Fruit fly (Drosophila melanogaster): ENCODE measurements around the gene Ccm3.
A peak's percentile ranks its signal among the peaks of the same experiment; 100 is the strongest.

Gene Ccm3

dm6 chr3R:15371833-15372232 lies at the start of gene Ccm3, which contains the start of gene CG6136:
Gene Ccm3, plus strand, starts transcription at chr3R:15371957.
Gene CG6136, minus strand, starts transcription at chr3R:15372212.
- TF ChIP-seq Dll (optimal IDR thresholded peaks at IDR 0.05) (no peak), psq (optimal IDR thresholded peaks at IDR 0.05) (no peak), pan (optimal IDR thresholded peaks at IDR 0.05) (no peak), CG8478 (optimal IDR thresholded peaks at IDR 0.05) (no peak), EcR (GFP tag; optimal IDR thresholded peaks at IDR 0.05) (no peak), usp (GFP tag; optimal IDR thresholded peaks at IDR 0.05) (no peak)

DNA sequence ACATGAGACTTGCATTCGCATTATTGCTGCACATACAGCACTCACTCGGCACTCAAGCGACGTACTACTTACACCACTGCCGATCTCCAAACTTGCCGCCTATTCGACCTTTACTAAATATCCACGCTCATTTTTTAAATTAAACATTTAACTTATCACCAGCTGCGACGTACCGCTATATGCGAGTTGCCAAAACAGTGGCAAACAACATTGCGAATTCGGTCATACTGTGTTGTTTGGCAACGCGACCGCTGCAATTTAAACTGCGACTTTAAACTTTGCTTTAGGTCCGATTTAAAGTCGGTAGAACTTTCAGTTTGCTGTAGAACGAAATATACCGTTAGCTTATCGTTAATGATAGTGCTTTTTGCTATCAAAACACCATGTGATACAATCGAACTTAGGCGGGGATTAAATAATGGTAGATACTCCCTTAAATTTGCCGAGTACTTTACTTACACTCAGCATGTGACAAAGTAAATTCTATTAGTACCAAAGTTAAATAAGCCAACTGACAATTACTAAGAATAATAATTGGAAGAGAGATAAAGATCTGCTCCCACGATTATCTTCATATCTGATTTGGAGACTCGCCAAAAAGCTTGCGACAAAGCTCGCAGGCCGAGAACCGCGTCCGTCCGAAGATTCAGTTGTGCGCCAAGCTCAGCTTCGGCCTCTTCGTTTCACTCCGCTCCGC lies 43.5 kb upstream of the Ccm3 start, which contains the start of the genes CG6236 and ea:
TSS of gene CG6236 (minus strand) at position 187 of the 697 bp plus-strand sequence.
TSS of gene ea (plus strand) at position 647 of the 697 bp plus-strand sequence.
- no peak for TF ChIP-seq psq (optimal IDR thresholded peaks at IDR 0.05)
- no peak for TF ChIP-seq EcR (GFP tag; optimal IDR thresholded peaks at IDR 0.05)
- no peak for TF ChIP-seq pan (optimal IDR thresholded peaks at IDR 0.05)
- TF ChIP-seq usp (GFP tag; optimal IDR thresholded peaks at IDR 0.05) = no peak
- no peak for TF ChIP-seq CG8478 (optimal IDR thresholded peaks at IDR 0.05)

dm6 chr3R:15330472-15330871 lies 41.3 kb upstream of the Ccm3 start, which contains the start of gene mRpL9:
Gene mRpL9, plus strand, starts transcription at chr3R:15330738.
- TF ChIP-seq EcR (GFP tag; optimal IDR thresholded peaks at IDR 0.05) (no peak), pan (optimal IDR thresholded peaks at IDR 0.05) (no peak), Dll (optimal IDR thresholded peaks at IDR 0.05) (no peak), psq (optimal IDR thresholded peaks at IDR 0.05) (no peak), CG8478 (optimal IDR thresholded peaks at IDR 0.05) (no peak), usp (GFP tag; optimal IDR thresholded peaks at IDR 0.05) (no peak)

- TF ChIP-seq Dll (optimal IDR thresholded peaks at IDR 0.05) (no peak), usp (GFP tag; optimal IDR thresholded peaks at IDR 0.05) (no peak), pan (optimal IDR thresholded peaks at IDR 0.05) (no peak), psq (optimal IDR thresholded peaks at IDR 0.05) (no peak), CG8478 (optimal IDR thresholded peaks at IDR 0.05) (no peak), EcR (GFP tag; optimal IDR thresholded peaks at IDR 0.05) (no peak)
Observed at dm6 chr3R:15332994-15333393, 38.8 kb upstream of the Ccm3 start, which contains the start of the genes Fkbp39 and Cyfip. Gene Fkbp39, minus strand, starts transcription at chr3R:15333133. Gene Cyfip, plus strand, starts transcription at chr3R:15333266.

- no peak for TF ChIP-seq EcR (GFP tag; optimal IDR thresholded peaks at IDR 0.05)
- no peak for TF ChIP-seq psq (optimal IDR thresholded peaks at IDR 0.05)
- no peak for TF ChIP-seq Dll (optimal IDR thresholded peaks at IDR 0.05)
- TF ChIP-seq pan (optimal IDR thresholded peaks at IDR 0.05) = no peak
- TF ChIP-seq CG8478 (optimal IDR thresholded peaks at IDR 0.05) = no peak
- TF ChIP-seq usp (GFP tag; optimal IDR thresholded peaks at IDR 0.05) = no peak
Observed at dm6 chr3R:15339111-15339510, 32.6 kb upstream of the Ccm3 start.

DNA sequence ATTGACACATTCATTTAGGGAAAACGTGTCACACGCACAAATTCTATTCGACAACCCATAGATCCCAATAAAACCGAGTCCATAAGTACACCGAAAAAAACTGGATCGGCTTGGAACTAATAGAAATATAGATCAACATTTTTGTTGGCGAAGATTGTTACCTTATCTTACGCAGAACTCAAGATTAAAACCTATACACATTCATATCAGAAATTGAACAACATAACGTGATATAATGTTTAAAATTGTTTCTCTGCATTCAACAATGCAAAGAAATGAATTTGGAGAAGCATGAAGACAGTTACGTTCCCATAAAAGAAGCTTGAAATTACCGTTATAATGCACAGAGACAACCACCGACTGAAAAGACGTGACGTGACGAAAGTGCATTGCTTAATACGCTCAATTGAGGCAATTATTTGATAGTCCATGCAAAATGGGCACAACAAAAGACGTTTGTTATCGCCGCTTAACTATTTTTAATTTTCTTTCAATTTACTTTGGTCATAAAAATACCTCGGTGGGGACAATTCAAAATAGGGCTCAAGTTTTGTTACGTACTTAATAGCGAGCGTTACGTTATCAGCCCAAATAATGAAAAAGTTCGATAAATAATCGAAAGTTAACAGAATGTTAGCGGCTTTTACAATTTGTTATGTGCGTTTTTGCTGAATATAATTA lies 31.6 kb upstream of the Ccm3 start, which contains the start of gene SerRS-m:
TSS of gene SerRS-m (plus strand) at position 616 of the 681 bp plus-strand sequence.
- no peak for TF ChIP-seq pan (optimal IDR thresholded peaks at IDR 0.05)
- TF ChIP-seq EcR (GFP tag; optimal IDR thresholded peaks at IDR 0.05) = no peak
- no peak for TF ChIP-seq psq (optimal IDR thresholded peaks at IDR 0.05)
- no peak for TF ChIP-seq Dll (optimal IDR thresholded peaks at IDR 0.05)
- no peak for TF ChIP-seq CG8478 (optimal IDR thresholded peaks at IDR 0.05)
- TF ChIP-seq usp (GFP tag; optimal IDR thresholded peaks at IDR 0.05) = no peak

- TF ChIP-seq psq (optimal IDR thresholded peaks at IDR 0.05) = no peak
- TF ChIP-seq CG8478 (optimal IDR thresholded peaks at IDR 0.05) = no peak
- no peak for TF ChIP-seq usp (GFP tag; optimal IDR thresholded peaks at IDR 0.05)
- no peak for TF ChIP-seq pan (optimal IDR thresholded peaks at IDR 0.05)
- TF ChIP-seq EcR (GFP tag; optimal IDR thresholded peaks at IDR 0.05) = no peak
- no peak for TF ChIP-seq Dll (optimal IDR thresholded peaks at IDR 0.05)
Observed at dm6 chr3R:15342432-15342925, 29.3 kb upstream of the Ccm3 start.

DNA sequence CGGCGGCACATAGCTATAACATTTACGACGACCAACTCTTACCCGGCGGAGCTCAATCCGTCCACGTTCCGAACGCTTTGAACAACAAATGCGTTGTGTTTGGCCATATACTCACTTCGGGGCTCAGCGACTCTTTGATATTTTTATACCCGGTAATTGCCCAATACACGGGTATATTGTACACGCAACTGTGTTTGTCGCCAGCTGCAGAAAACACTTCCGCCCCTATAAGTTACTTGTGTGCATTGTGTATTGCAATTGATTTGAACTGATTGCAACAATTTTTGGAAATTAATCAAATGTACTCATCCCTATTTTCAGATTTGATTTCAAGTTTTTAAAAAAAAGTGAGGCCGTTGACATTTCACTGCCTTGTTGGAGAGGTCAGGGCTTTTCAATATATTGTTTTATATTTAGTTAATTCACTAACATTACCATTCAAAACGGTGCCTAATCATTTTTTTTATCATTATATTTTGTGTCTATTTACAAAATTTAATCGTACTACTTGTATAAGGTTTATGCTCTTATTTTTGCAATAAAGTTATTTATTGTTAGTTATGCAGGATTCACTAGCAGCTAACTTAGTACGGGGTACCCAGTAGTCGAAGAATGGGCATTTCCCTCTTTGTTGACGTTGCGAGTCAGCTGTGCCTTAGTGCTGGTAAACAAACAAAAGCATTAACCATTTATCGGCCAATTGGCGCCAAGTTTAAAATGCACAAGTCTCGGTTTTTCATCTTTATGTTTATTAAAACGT lies 28.7 kb upstream of the Ccm3 start, which contains the start of gene Nagk:
TSS of gene Nagk (minus strand) at position 331 of the 760 bp plus-strand sequence.
- TF ChIP-seq psq (optimal IDR thresholded peaks at IDR 0.05) = no peak
- TF ChIP-seq pan (optimal IDR thresholded peaks at IDR 0.05) = peak; percentile 96

DNA sequence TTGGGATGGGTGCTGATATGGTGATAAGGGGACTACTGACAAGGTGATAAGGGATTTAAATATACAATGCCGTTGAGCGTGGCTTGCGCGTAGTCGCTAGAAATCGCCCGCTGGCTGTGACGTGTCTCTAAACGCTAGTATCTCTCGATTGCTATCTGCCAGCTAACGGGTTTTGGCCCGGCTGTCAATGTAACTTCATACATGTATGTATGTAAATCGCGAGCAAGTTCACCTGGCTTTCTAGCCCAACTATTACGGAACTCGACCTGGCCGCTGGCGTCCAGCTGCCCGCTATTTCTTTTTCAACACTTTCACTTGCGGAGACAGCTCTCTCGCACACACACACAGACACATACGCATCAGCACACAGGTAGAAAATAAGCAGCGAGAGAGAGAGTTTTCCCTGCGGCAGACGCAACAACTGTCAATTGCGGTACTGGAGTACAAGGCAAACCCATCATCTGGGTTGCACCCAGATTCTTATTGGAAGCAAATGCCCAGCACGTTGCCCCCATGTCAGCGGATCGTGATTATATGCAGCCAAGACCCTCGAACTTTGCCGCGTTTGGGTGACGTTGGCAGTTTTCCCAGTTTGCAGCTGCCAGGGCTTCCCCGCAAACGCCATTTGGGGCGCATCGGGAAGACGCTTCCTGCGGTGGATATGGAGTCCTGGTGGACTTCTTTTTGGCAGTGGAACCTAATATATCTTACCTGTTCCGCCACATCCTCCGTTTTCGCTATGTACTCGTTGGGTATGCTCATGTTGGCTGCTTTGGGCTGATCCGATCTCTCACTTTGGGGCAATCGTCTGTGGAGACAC lies 26.3 kb upstream of the Ccm3 start:
- TF ChIP-seq psq (optimal IDR thresholded peaks at IDR 0.05) = no peak
- TF ChIP-seq EcR (GFP tag; optimal IDR thresholded peaks at IDR 0.05) = no peak
- TF ChIP-seq usp (GFP tag; optimal IDR thresholded peaks at IDR 0.05) = no peak
- TF ChIP-seq Dll (optimal IDR thresholded peaks at IDR 0.05) = no peak
- no peak for TF ChIP-seq CG8478 (optimal IDR thresholded peaks at IDR 0.05)
- TF ChIP-seq pan (optimal IDR thresholded peaks at IDR 0.05) = no peak

- TF ChIP-seq pan (optimal IDR thresholded peaks at IDR 0.05) (no peak), EcR (GFP tag; optimal IDR thresholded peaks at IDR 0.05) (no peak), psq (optimal IDR thresholded peaks at IDR 0.05) (no peak), CG8478 (optimal IDR thresholded peaks at IDR 0.05) (no peak), usp (GFP tag; optimal IDR thresholded peaks at IDR 0.05) (no peak), Dll (optimal IDR thresholded peaks at IDR 0.05) (no peak)
Observed at dm6 chr3R:15346018-15346383, 25.8 kb upstream of the Ccm3 start, which contains the start of the genes Surf4 and CG31301. Gene Surf4, minus strand, starts transcription at chr3R:15346176. Gene CG31301, plus strand, starts transcription at chr3R:15346205.

Measured in whole organism.